Worm (Caenorhabditis elegans) whole organism, mixed stage, embryonic: ENCODE data around the gene ncs-6.

ENCODE experiments used
- blmp-1 ChIP-seq: fragments of 150-350 bp; optimal IDR thresholded peaks from 2 replicates; lab custom pipeline; 2014; ENCODE audit warnings: missing biosample characterization, missing genetic modification characterization
- elt-1 ChIP-seq: sonication (generic microtip); optimal IDR thresholded peaks from 2 replicates; lab custom pipeline; 2017; ENCODE audit warnings: missing genetic modification characterization, mild to moderate bottlenecking, missing compliant biosample characterization, antibody characterized with exemption, moderate library complexity, borderline replicate concordance; ENCODE audit not compliant: insufficient read depth
- lin-13 ChIP-seq: fragments of 150-350 bp; optimal IDR thresholded peaks from 2 replicates; lab custom pipeline; 2014; ENCODE audit warnings: missing biosample characterization, missing genetic modification characterization
- mep-1 ChIP-seq: fragments of 150-350 bp; optimal IDR thresholded peaks from 2 replicates; lab custom pipeline; 2017; ENCODE audit warnings: missing biosample characterization, missing genetic modification reagents, missing genetic modification characterization, inconsistent platforms
- nhr-237 ChIP-seq: fragments of 150-350 bp; optimal IDR thresholded peaks from 2 replicates; lab custom pipeline; 2014; ENCODE audit warnings: missing biosample characterization, missing genetic modification characterization
- pha-4 ChIP-seq: fragments of 150-350 bp; optimal IDR thresholded peaks from 2 replicates; lab custom pipeline; 2018; ENCODE audit warnings: missing biosample characterization, missing genetic modification reagents, missing genetic modification characterization
- snpc-4 ChIP-seq: fragments of 150-350 bp; optimal IDR thresholded peaks from 2 replicates; lab custom pipeline; 2014; ENCODE audit warnings: missing biosample characterization, missing genetic modification characterization
- tbx-8 ChIP-seq: fragments of 200-800 bp; sonication (Bioruptor generic); optimal IDR thresholded peaks from 2 replicates; lab custom pipeline; 2018; ENCODE audit warnings: mild to moderate bottlenecking, missing genetic modification characterization, moderate library complexity, missing compliant biosample characterization
- unc-62 ChIP-seq: fragments of 150-350 bp; optimal IDR thresholded peaks from 2 replicates; lab custom pipeline; 2014; ENCODE audit warnings: missing biosample characterization, missing genetic modification reagents, missing genetic modification characterization

ce11 chrII:3520988-3521850 lies 7.1 kb downstream of the ncs-6 start, which contains the start of gene W09G10.9:
- TF ChIP-seq snpc-4: no peak
- peak; percentile 28 for TF ChIP-seq lin-13 (tag; lab: Kevin White, UChicago)
- no peak for TF ChIP-seq blmp-1 (tag; lab: Kevin White, UChicago)
- TF ChIP-seq nhr-237 (tag; lab: Kevin White, UChicago): peak; percentile 41
- TF ChIP-seq elt-1: no peak
- TF ChIP-seq unc-62 (GFP tag; lab: Kevin White, UChicago): no peak
- no peak for TF ChIP-seq pha-4 (tag; lab: Kevin White, UChicago)
- peak; percentile 30 for TF ChIP-seq mep-1 (tag; lab: Kevin White, UChicago)
- TF ChIP-seq tbx-8 (GFP tag; lab: Kevin White, UChicago): peak; percentile 51
